Worm (Caenorhabditis elegans): ENCODE results near the gene cdk-1.

Gene cdk-1

ce11 chrIII:9747133-9747532 is at the start of gene cdk-1, which contains the start of gene iff-1:
cdk-1 (plus strand) TSS chrIII:9747472.
iff-1 (minus strand) TSS chrIII:9747193.
- TF ChIP-seq sea-2 (GFP tag; optimal IDR thresholded peaks at IDR 0.05) (no peak), nhr-23 (tag; optimal IDR thresholded peaks at IDR 0.05) (peak; percentile 2), nhr-25 (tag; optimal IDR thresholded peaks at IDR 0.05) (peak; percentile 40), lin-15B (tag; optimal IDR thresholded peaks at IDR 0.05) (peak; percentile 65), nfya-1 (tag; optimal IDR thresholded peaks at IDR 0.05; ENCODE audit: insufficient read depth) (peak; percentile 73), pha-4 (tag; optimal IDR thresholded peaks at IDR 0.05) (peak; percentile 69)

DNA sequence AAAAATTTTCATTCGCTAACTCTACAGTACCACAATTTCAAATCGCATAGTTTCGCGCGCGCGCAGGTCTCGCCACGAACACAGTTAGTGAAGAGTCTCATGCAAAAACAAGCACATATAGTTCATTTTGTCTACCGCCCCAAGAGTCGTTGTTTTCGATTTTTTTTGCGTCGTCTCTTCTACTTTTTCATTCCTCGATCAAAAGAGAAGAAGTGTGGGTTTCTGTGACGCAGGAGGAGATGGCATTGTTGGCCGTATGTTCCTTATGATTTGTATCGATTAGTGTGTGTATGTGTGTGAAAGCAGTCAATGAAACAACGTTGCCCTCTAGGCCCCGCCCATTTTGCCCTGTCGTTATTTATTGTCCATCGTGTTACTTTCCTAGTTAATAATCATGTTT is 49.4 kb upstream of the cdk-1 start:
- TF ChIP-seq ama-1 (optimal IDR thresholded peaks at IDR 0.05) (peak; percentile 41), ZK546.5 (tag; optimal IDR thresholded peaks at IDR 0.05) (no peak), lsy-12 (tag; optimal IDR thresholded peaks at IDR 0.05) (no peak), nfya-1 (tag; optimal IDR thresholded peaks at IDR 0.05; ENCODE audit: insufficient read depth) (peak; percentile 23), unc-62 (GFP tag; optimal IDR thresholded peaks at IDR 0.05) (no peak), eor-1 (tag; optimal IDR thresholded peaks at IDR 0.05) (no peak), sea-2 (GFP tag; optimal IDR thresholded peaks at IDR 0.05) (no peak), nhr-25 (tag; optimal IDR thresholded peaks at IDR 0.05) (peak; percentile 29), mml-1 (tag; optimal IDR thresholded peaks at IDR 0.05) (no peak), ceh-28 (tag; optimal IDR thresholded peaks at IDR 0.05) (no peak), aly-2 (tag; optimal IDR thresholded peaks at IDR 0.05) (no peak), fos-1 (tag; optimal IDR thresholded peaks at IDR 0.05) (no peak), nhr-28 (tag; optimal IDR thresholded peaks at IDR 0.05) (no peak), snpc-4 (tag; optimal IDR thresholded peaks at IDR 0.05) (no peak), ceh-9 (tag; optimal IDR thresholded peaks at IDR 0.05) (no peak), ceh-16 (tag; optimal IDR thresholded peaks at IDR 0.05) (no peak)

ce11 chrIII:9698635-9699396 is 48.5 kb upstream of the cdk-1 start:
- TF ChIP-seq unc-62 (GFP tag; optimal IDR thresholded peaks at IDR 0.05) (no peak), elt-2 (tag; optimal IDR thresholded peaks at IDR 0.05) (peak; percentile 7), pha-4 (tag; optimal IDR thresholded peaks at IDR 0.05) (no peak), nhr-67 (tag; optimal IDR thresholded peaks at IDR 0.05) (no peak), tbx-2 (tag; optimal IDR thresholded peaks at IDR 0.05) (no peak), nhr-23 (tag; optimal IDR thresholded peaks at IDR 0.05) (peak; percentile 8), ama-1 (optimal IDR thresholded peaks at IDR 0.05) (peak; percentile 34), fkh-2 (tag; optimal IDR thresholded peaks at IDR 0.05) (no peak), ztf-4 (tag; optimal IDR thresholded peaks at IDR 0.05) (no peak), nhr-25 (tag; optimal IDR thresholded peaks at IDR 0.05) (peak; percentile 49), lin-39 (tag; optimal IDR thresholded peaks at IDR 0.05) (peak; percentile 20), aly-2 (tag; optimal IDR thresholded peaks at IDR 0.05) (no peak), mml-1 (tag; optimal IDR thresholded peaks at IDR 0.05) (no peak), ceh-9 (tag; optimal IDR thresholded peaks at IDR 0.05) (no peak), elt-3 (tag; optimal IDR thresholded peaks at IDR 0.05) (no peak), nhr-237 (tag; optimal IDR thresholded peaks at IDR 0.05) (no peak), hmg-11 (tag; optimal IDR thresholded peaks at IDR 0.05) (peak; percentile 16), nfya-1 (tag; optimal IDR thresholded peaks at IDR 0.05; ENCODE audit: insufficient read depth) (peak; percentile 61), unc-39 (tag; optimal IDR thresholded peaks at IDR 0.05) (no peak)

- no peak for TF ChIP-seq egl-27 (tag; optimal IDR thresholded peaks at IDR 0.05)
- TF ChIP-seq pqm-1 (tag; optimal IDR thresholded peaks at IDR 0.05), result no peak
- no peak for TF ChIP-seq nfya-1 (tag; optimal IDR thresholded peaks at IDR 0.05; ENCODE audit: insufficient read depth)
- no peak for TF ChIP-seq skn-1 (tag; optimal IDR thresholded peaks at IDR 0.05)
- no peak for TF ChIP-seq lin-15B (tag; optimal IDR thresholded peaks at IDR 0.05)
- no peak for TF ChIP-seq ceh-16 (tag; optimal IDR thresholded peaks at IDR 0.05)
- TF ChIP-seq mdl-1 (tag; optimal IDR thresholded peaks at IDR 0.05), result no peak
- TF ChIP-seq hmg-11 (tag; optimal IDR thresholded peaks at IDR 0.05), result no peak
- no peak for TF ChIP-seq ceh-9 (tag; optimal IDR thresholded peaks at IDR 0.05)
- no peak for TF ChIP-seq nhr-76 (tag; optimal IDR thresholded peaks at IDR 0.05)
- no peak for TF ChIP-seq lsy-12 (tag; optimal IDR thresholded peaks at IDR 0.05)
- TF ChIP-seq ceh-28 (tag; optimal IDR thresholded peaks at IDR 0.05), result no peak
- no peak for TF ChIP-seq nhr-43 (tag; optimal IDR thresholded peaks at IDR 0.05; ENCODE audit: poor library complexity, severe bottlenecking)
- TF ChIP-seq fkh-10 (GFP tag; optimal IDR thresholded peaks at IDR 0.05), result no peak
- TF ChIP-seq lin-39 (tag; optimal IDR thresholded peaks at IDR 0.05), result no peak
- TF ChIP-seq aly-2 (tag; optimal IDR thresholded peaks at IDR 0.05), result no peak
Measured at ce11 chrIII:9699576-9699975, 47.7 kb upstream of the cdk-1 start, which contains the start of gene tlk-1. tlk-1 (plus strand) TSS chrIII:9699876.
